Fruit fly (Drosophila melanogaster) whole organism, embryonic: ENCODE measurements around the gene Coq5.

ENCODE experiments used
- Bteb2 ChIP-seq: fragments of 200-800 bp; sonication (Bioruptor generic); optimal IDR thresholded peaks from 2 replicates; lab custom pipeline; 2016; ENCODE audit warnings: missing biosample characterization, missing genetic modification characterization
- CG10565 ChIP-seq: fragments of 200-800 bp; sonication (Bioruptor generic); optimal IDR thresholded peaks from 3 replicates; lab custom pipeline; 2016; ENCODE audit warnings: missing biosample characterization, mild to moderate bottlenecking, missing genetic modification characterization
- CG11456 ChIP-seq: fragments of 200-800 bp; sonication (Bioruptor generic); IDR thresholded peaks from 3 replicates; pipeline ENCODE4 v1.3.6; 2022; ENCODE audit warnings: missing biosample characterization, missing genetic modification characterization
- CG1603 ChIP-seq: fragments of 200-800 bp; sonication (Bioruptor generic); optimal IDR thresholded peaks from 2 replicates; lab custom pipeline; 2019; ENCODE audit warnings: missing biosample characterization, mild to moderate bottlenecking, missing genetic modification characterization, moderate library complexity
- CG16779 ChIP-seq: fragments of 200-800 bp; sonication (Bioruptor generic); IDR thresholded peaks from 2 replicates; pipeline ENCODE4 v1.3.6; 2022; ENCODE audit warnings: missing biosample characterization, missing genetic modification characterization
- Chrac-16 ChIP-seq: fragments of 200-800 bp; sonication (Bioruptor generic); optimal IDR thresholded peaks from 3 replicates; lab custom pipeline; 2016; ENCODE audit warnings: missing biosample characterization, missing genetic modification characterization
- D ChIP-seq, 2 experiments: fragments of 200-800 bp in 1 of 2; fragments of >200 bp in 1 of 2; sonication (Bioruptor generic) in 1 of 2; optimal IDR thresholded peaks; 2 replicates in 1 of 2; 3 replicates in 1 of 2; lab custom pipeline; 2017; ENCODE audit warnings: mild to moderate bottlenecking in 1 of 2, missing biosample characterization in 1 of 2, missing genetic modification characterization in 1 of 2, missing genetic modification reagents in 1 of 2
- H15 ChIP-seq: fragments of 200-800 bp; sonication (Bioruptor generic); IDR thresholded peaks from 3 replicates; pipeline ENCODE4 v1.3.6; 2022; ENCODE audit warnings: missing biosample characterization, missing genetic modification characterization
- ato ChIP-seq: fragments of 200-800 bp; sonication (Bioruptor generic); IDR thresholded peaks from 2 replicates; pipeline ENCODE4 v1.3.6; 2022; ENCODE audit warnings: missing biosample characterization, missing genetic modification characterization; ENCODE audit not compliant: partially characterized antibody
- cato ChIP-seq: fragments of 200-800 bp; sonication (Bioruptor generic); optimal IDR thresholded peaks from 2 replicates; lab custom pipeline; 2016; ENCODE audit warnings: missing biosample characterization, missing genetic modification characterization, borderline replicate concordance
- fd102C ChIP-seq: fragments of 200-800 bp; sonication (Bioruptor generic); optimal IDR thresholded peaks from 2 replicates; lab custom pipeline; 2018; ENCODE audit warnings: missing biosample characterization, mild to moderate bottlenecking, missing genetic modification characterization, moderate library complexity
- fd3F ChIP-seq: fragments of 200-800 bp; sonication (Bioruptor generic); optimal IDR thresholded peaks from 2 replicates; lab custom pipeline; 2018; ENCODE audit warnings: missing biosample characterization, mild to moderate bottlenecking, missing genetic modification characterization, moderate library complexity
- nerfin-1 ChIP-seq: fragments of 200-800 bp; sonication (Bioruptor generic); optimal IDR thresholded peaks from 3 replicates; lab custom pipeline; 2019; ENCODE audit warnings: missing biosample characterization, mild to moderate bottlenecking, missing genetic modification characterization, moderate library complexity
- vnd ChIP-seq: fragments of 200-800 bp; sonication (Bioruptor generic); IDR thresholded peaks from 3 replicates; pipeline ENCODE4 v1.3.6; 2022; ENCODE audit warnings: missing biosample characterization, missing genetic modification characterization; ENCODE audit not compliant: partially characterized antibody

DNA sequence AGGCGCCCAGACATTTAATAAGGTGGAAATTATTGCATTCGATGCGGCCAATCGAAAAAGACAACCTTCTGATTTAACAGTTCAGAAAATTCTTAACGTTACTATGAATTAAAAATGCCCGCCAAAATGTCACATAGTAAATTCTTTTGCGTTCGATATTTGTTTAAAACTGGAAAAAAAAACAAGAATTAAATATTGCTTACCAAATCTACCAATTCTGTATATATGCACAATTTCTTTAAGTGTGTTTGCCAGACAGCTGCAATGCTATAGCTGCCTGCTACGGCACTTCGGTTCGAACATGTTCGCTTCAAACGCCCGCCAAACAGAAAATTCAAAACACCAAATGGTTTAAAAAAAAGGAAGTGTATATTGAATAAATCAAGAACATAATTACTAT is 19.7 kb upstream of the Coq5 start:
- TF ChIP-seq cato (GFP tag; lab: Kevin White, UChicago) (peak; percentile 46), CG10565 (no peak), CG11456 (GFP tag; lab: Robert Waterston, UW) (peak; percentile 48; the same call in 1 of the 3 replicates), CG16779 (GFP tag; lab: Robert Waterston, UW) (no peak), vnd (GFP tag; lab: Robert Waterston, UW) (no peak), fd102C (GFP tag; lab: Kevin White, UChicago) (no peak), ato (GFP tag; lab: Robert Waterston, UW) (no peak), Chrac-16 (peak; percentile 71), Bteb2 (peak; percentile 36), CG1603 (tag; lab: Kevin White, UChicago) (peak; percentile 70), fd3F (GFP tag; lab: Kevin White, UChicago) (peak; percentile 9), nerfin-1 (tag; lab: Kevin White, UChicago) (no peak), D (optimal IDR thresholded peaks at IDR 0.05; lab: Kevin White, UChicago) (no peak), D (GFP tag; optimal IDR thresholded peaks at IDR 0.05; lab: Kevin White, UChicago) (peak; percentile 38), H15 (GFP tag; lab: Robert Waterston, UW) (peak; percentile 65)
